Worm (Caenorhabditis elegans) whole organism, L2 larva: Measurements from ENCODE around the gene tftc-1.

Source experiments
- C34F6.9 ChIP-seq: fragments of 150-350 bp; optimal IDR thresholded peaks from 2 replicates; lab custom pipeline; 2014; ENCODE audit warnings: missing biosample characterization, missing genetic modification characterization
- F13H6.1 ChIP-seq: sonication (generic microtip); optimal IDR thresholded peaks from 2 replicates; lab custom pipeline; 2016; ENCODE audit warnings: missing genetic modification characterization, missing compliant biosample characterization
- R02D3.7 ChIP-seq: fragments of 150-350 bp; optimal IDR thresholded peaks from 2 replicates; lab custom pipeline; 2014; ENCODE audit warnings: missing biosample characterization, missing genetic modification characterization
- Y55F3AM.14 ChIP-seq: fragments of 200-800 bp; sonication (Bioruptor generic); optimal IDR thresholded peaks from 2 replicates; lab custom pipeline; 2018; ENCODE audit warnings: mild to moderate bottlenecking, missing genetic modification characterization, missing compliant biosample characterization
- ZK546.5 ChIP-seq: sonication (generic microtip); optimal IDR thresholded peaks from 2 replicates; lab custom pipeline; 2017; ENCODE audit warnings: missing biosample characterization, missing genetic modification characterization
- alr-1 ChIP-seq: fragments of 150-350 bp; optimal IDR thresholded peaks from 2 replicates; lab custom pipeline; 2014; ENCODE audit warnings: missing biosample characterization, missing genetic modification characterization
- blmp-1 ChIP-seq: sonication (generic microtip); optimal IDR thresholded peaks from 2 replicates; lab custom pipeline; 2017; ENCODE audit warnings: missing genetic modification characterization, mild to moderate bottlenecking, missing compliant biosample characterization, antibody characterized with exemption, moderate library complexity; ENCODE audit not compliant: insufficient read depth
- ceh-16 ChIP-seq: fragments of 150-350 bp; optimal IDR thresholded peaks from 2 replicates; lab custom pipeline; 2014; ENCODE audit warnings: missing biosample characterization, missing genetic modification characterization
- ceh-82 ChIP-seq: fragments of 150-350 bp; optimal IDR thresholded peaks from 2 replicates; lab custom pipeline; 2014; ENCODE audit warnings: missing biosample characterization, missing genetic modification characterization
- crh-2 ChIP-seq: sonication (generic microtip); optimal IDR thresholded peaks from 2 replicates; lab custom pipeline; 2017; ENCODE audit warnings: missing biosample characterization, missing genetic modification characterization
- egl-27 ChIP-seq: sonication (generic microtip); optimal IDR thresholded peaks from 3 replicates; lab custom pipeline; 2017; ENCODE audit warnings: missing biosample characterization, missing genetic modification reagents, missing genetic modification characterization
- fos-1 ChIP-seq: fragments of 150-350 bp; optimal IDR thresholded peaks from 2 replicates; lab custom pipeline; 2014; ENCODE audit warnings: missing biosample characterization, missing genetic modification characterization
- gmeb-1 ChIP-seq: fragments of 150-350 bp; optimal IDR thresholded peaks from 2 replicates; lab custom pipeline; 2014; ENCODE audit warnings: missing biosample characterization, missing genetic modification characterization
- lin-11 ChIP-seq: fragments of 150-350 bp; sonication (generic microtip); optimal IDR thresholded peaks from 2 replicates; lab custom pipeline; 2014; ENCODE audit warnings: missing biosample characterization, missing genetic modification characterization, inconsistent platforms, mixed read lengths
- lin-13 ChIP-seq: fragments of 150-350 bp; optimal IDR thresholded peaks from 2 replicates; lab custom pipeline; 2014; ENCODE audit warnings: missing biosample characterization, missing genetic modification reagents, missing genetic modification characterization
- lsy-2 ChIP-seq, 2 experiments: fragments of 150-350 bp in 1 of 2; sonication (generic microtip) in 1 of 2; optimal IDR thresholded peaks; 2 replicates each; lab custom pipeline; 2014 to 2017; ENCODE audit warnings: missing biosample characterization in 2 of 2, missing genetic modification characterization in 2 of 2
- mab-5 ChIP-seq: fragments of 150-350 bp; optimal IDR thresholded peaks from 2 replicates; lab custom pipeline; 2014; ENCODE audit warnings: missing biosample characterization, missing genetic modification characterization
- mbf-1 ChIP-seq: sonication (generic microtip); optimal IDR thresholded peaks from 2 replicates; lab custom pipeline; 2017; ENCODE audit warnings: missing biosample characterization, missing genetic modification characterization
- mdl-1 ChIP-seq, 2 experiments: fragments of 150-350 bp in 1 of 2; sonication (generic microtip) in 1 of 2; optimal IDR thresholded peaks; 2 replicates each; lab custom pipeline; 2017; ENCODE audit warnings: missing biosample characterization in 2 of 2, missing genetic modification characterization in 2 of 2
- nhr-10 ChIP-seq: sonication (generic microtip); optimal IDR thresholded peaks from 2 replicates; lab custom pipeline; 2017; ENCODE audit warnings: missing biosample characterization, missing genetic modification characterization
- nhr-11 ChIP-seq: fragments of 150-350 bp; optimal IDR thresholded peaks from 2 replicates; lab custom pipeline; 2014; ENCODE audit warnings: missing biosample characterization, missing genetic modification characterization
- nhr-12 ChIP-seq: fragments of 150-350 bp; optimal IDR thresholded peaks from 2 replicates; lab custom pipeline; 2014; ENCODE audit warnings: missing biosample characterization, missing genetic modification characterization
- nhr-129 ChIP-seq: fragments of 150-350 bp; optimal IDR thresholded peaks from 2 replicates; lab custom pipeline; 2014; ENCODE audit warnings: missing biosample characterization, missing genetic modification characterization
- nhr-21 ChIP-seq: fragments of 150-350 bp; optimal IDR thresholded peaks from 2 replicates; lab custom pipeline; 2014; ENCODE audit warnings: missing biosample characterization, missing genetic modification characterization
- nhr-23 ChIP-seq: fragments of 150-350 bp; optimal IDR thresholded peaks from 2 replicates; lab custom pipeline; 2014; ENCODE audit warnings: missing biosample characterization, missing genetic modification reagents, missing genetic modification characterization
- nhr-25 ChIP-seq: fragments of 150-350 bp; sonication (generic microtip); optimal IDR thresholded peaks from 3 replicates; lab custom pipeline; 2014; ENCODE audit warnings: missing biosample characterization, missing genetic modification characterization
- nhr-6 ChIP-seq: fragments of 150-350 bp; optimal IDR thresholded peaks from 2 replicates; lab custom pipeline; 2014; ENCODE audit warnings: missing biosample characterization, missing genetic modification characterization
- nhr-77 ChIP-seq: fragments of 150-350 bp; optimal IDR thresholded peaks from 2 replicates; lab custom pipeline; 2014; ENCODE audit warnings: missing biosample characterization, missing genetic modification characterization
- peb-1 ChIP-seq: fragments of 150-350 bp; optimal IDR thresholded peaks from 2 replicates; lab custom pipeline; 2014; ENCODE audit warnings: missing biosample characterization, missing genetic modification characterization
- sem-4 ChIP-seq: fragments of 150-350 bp; optimal IDR thresholded peaks from 2 replicates; lab custom pipeline; 2014; ENCODE audit warnings: missing biosample characterization, missing genetic modification reagents, missing genetic modification characterization
- sma-3 ChIP-seq: sonication (generic microtip); optimal IDR thresholded peaks from 2 replicates; lab custom pipeline; 2016; ENCODE audit warnings: missing genetic modification reagents, missing genetic modification characterization, missing compliant biosample characterization
- sma-9 ChIP-seq, 2 experiments: fragments of 150-350 bp in 1 of 2; sonication (generic microtip) in 1 of 2; optimal IDR thresholded peaks; 2 replicates each; lab custom pipeline; 2014 to 2016; ENCODE audit warnings: missing genetic modification characterization in 2 of 2, mild to moderate bottlenecking in 1 of 2, missing biosample characterization in 1 of 2, missing compliant biosample characterization in 1 of 2, missing genetic modification reagents in 1 of 2, moderate library complexity in 1 of 2
- snpc-4 ChIP-seq: fragments of 150-350 bp; optimal IDR thresholded peaks from 2 replicates; lab custom pipeline; 2014; ENCODE audit warnings: missing biosample characterization, missing genetic modification characterization
- unc-55 ChIP-seq: fragments of 150-350 bp; sonication (generic microtip); optimal IDR thresholded peaks from 3 replicates; lab custom pipeline; 2014; ENCODE audit warnings: missing biosample characterization, missing genetic modification reagents, missing genetic modification characterization
- zag-1 ChIP-seq: fragments of 150-350 bp; optimal IDR thresholded peaks from 2 replicates; lab custom pipeline; 2014; ENCODE audit warnings: missing biosample characterization, missing genetic modification characterization
- ztf-1 ChIP-seq: fragments of 200-800 bp; sonication (Bioruptor generic); conservative IDR thresholded peaks from 2 replicates; pipeline ENCODE4 v1.3.6; 2022; ENCODE audit warnings: missing genetic modification characterization, missing compliant biosample characterization

Gene tftc-1

ce11 chrIV:2314862-2315261 lies 34.2 kb upstream of the tftc-1 start:
- TF ChIP-seq lsy-2 (tag; optimal IDR thresholded peaks at IDR 0.05; lab: Kevin White, UChicago) (no peak), lin-11 (no peak), C34F6.9 (tag; lab: Kevin White, UChicago) (no peak), mdl-1 (tag; optimal IDR thresholded peaks at IDR 0.05; lab: Kevin White, UChicago) (no peak), alr-1 (tag; lab: Kevin White, UChicago) (no peak), nhr-6 (tag; lab: Kevin White, UChicago) (no peak), mab-5 (no peak), nhr-11 (tag; lab: Kevin White, UChicago) (no peak), nhr-25 (peak; percentile 13)
- TF ChIP-seq, all 48 proteins: peak for 1

ce11 chrIV:2315545-2315995 lies 33.5 kb upstream of the tftc-1 start, which contains the start of gene vha-3:
vha-3 (minus strand) TSS chrIV:2315945.
- no peak for TF ChIP-seq C34F6.9 (tag; lab: Kevin White, UChicago)
- no peak for TF ChIP-seq nhr-12
- no peak for TF ChIP-seq nhr-77 (tag; lab: Kevin White, UChicago)
- TF ChIP-seq F13H6.1 (tag; lab: Kevin White, UChicago): no peak
- TF ChIP-seq egl-27 (tag; lab: Kevin White, UChicago): no peak
- no peak for TF ChIP-seq nhr-10 (tag; lab: Kevin White, UChicago)
- TF ChIP-seq mbf-1 (tag; lab: Kevin White, UChicago): no peak
- no peak for TF ChIP-seq peb-1 (tag; lab: Kevin White, UChicago)
- TF ChIP-seq lsy-2 (tag; optimal IDR thresholded peaks at IDR 0.05; lab: Kevin White, UChicago): no peak
- no peak for TF ChIP-seq blmp-1 (tag; lab: Kevin White, UChicago)
- TF ChIP-seq ZK546.5: no peak
- no peak for TF ChIP-seq nhr-6 (tag; lab: Kevin White, UChicago)
- no peak for TF ChIP-seq fos-1 (tag; lab: Kevin White, UChicago)
- no peak for TF ChIP-seq ceh-82

- TF ChIP-seq nhr-23 (tag; lab: Kevin White, UChicago) (no peak), Y55F3AM.14 (GFP tag; lab: Kevin White, UChicago) (no peak), alr-1 (tag; lab: Kevin White, UChicago) (no peak), sem-4 (tag; lab: Kevin White, UChicago) (no peak), nhr-129 (tag; lab: Kevin White, UChicago) (no peak), lin-11 (no peak), nhr-77 (tag; lab: Kevin White, UChicago) (no peak), ceh-82 (no peak), snpc-4 (tag; lab: Kevin White, UChicago) (no peak), F13H6.1 (tag; lab: Kevin White, UChicago) (no peak)
Measured at ce11 chrIV:2316273-2316672, 32.8 kb upstream of the tftc-1 start, which contains the start of gene Y38F2AL.12. Y38F2AL.12 (plus strand) TSS chrIV:2316573.

- TF ChIP-seq unc-55 (GFP tag; lab: Kevin White, UChicago) (peak; percentile 57), Y55F3AM.14 (GFP tag; lab: Kevin White, UChicago) (no peak), sem-4 (tag; lab: Kevin White, UChicago) (peak; percentile 11), R02D3.7 (tag; lab: Kevin White, UChicago) (no peak), ZK546.5 (no peak), fos-1 (tag; lab: Kevin White, UChicago) (peak; percentile 76), lin-11 (no peak), F13H6.1 (tag; lab: Kevin White, UChicago) (peak; percentile 18), alr-1 (tag; lab: Kevin White, UChicago) (no peak), gmeb-1 (tag; lab: Kevin White, UChicago) (peak; percentile 63), ztf-1 (no peak), crh-2 (tag; lab: Kevin White, UChicago) (peak; percentile 84), sma-9 (GFP tag; optimal IDR thresholded peaks at IDR 0.05; lab: Kevin White, UChicago) (no peak), sma-9 (tag; optimal IDR thresholded peaks at IDR 0.05; lab: Kevin White, UChicago) (no peak), zag-1 (peak; percentile 8), lsy-2 (tag; optimal IDR thresholded peaks at IDR 0.05; lab: Kevin White, UChicago) (peak in 1 of 2 experiments; percentile 63), lin-13 (GFP tag; lab: Kevin White, UChicago) (peak; percentile 34), ceh-16 (tag; lab: Kevin White, UChicago) (peak; percentile 34), nhr-21 (tag; lab: Kevin White, UChicago) (no peak), blmp-1 (tag; lab: Kevin White, UChicago) (no peak), nhr-129 (tag; lab: Kevin White, UChicago) (peak; percentile 55), C34F6.9 (tag; lab: Kevin White, UChicago) (peak; percentile 49), nhr-10 (tag; lab: Kevin White, UChicago) (no peak), mdl-1 (tag; optimal IDR thresholded peaks at IDR 0.05; lab: Kevin White, UChicago) (no peak), ceh-82 (no peak), sma-3 (GFP tag; lab: Kevin White, UChicago) (peak; percentile 4), nhr-12 (no peak), mab-5 (no peak)
Measured at ce11 chrIV:2316796-2317195, 32.3 kb upstream of the tftc-1 start.
